Worm (Caenorhabditis elegans) whole organism, late embryonic: ENCODE measurements around the gene T05A7.7.

ENCODE experiments used
- elt-4 ChIP-seq: sonication (generic microtip); optimal IDR thresholded peaks from 2 replicates; lab custom pipeline; 2016; ENCODE audit warnings: missing genetic modification characterization, missing compliant biosample characterization
- fkh-6 ChIP-seq: sonication (generic microtip); optimal IDR thresholded peaks from 2 replicates; lab custom pipeline; 2016; ENCODE audit warnings: missing genetic modification characterization, missing compliant biosample characterization
- pqm-1 ChIP-seq: sonication (generic microtip); optimal IDR thresholded peaks from 2 replicates; lab custom pipeline; 2016; ENCODE audit warnings: missing genetic modification characterization, missing compliant biosample characterization

- no peak for TF ChIP-seq elt-4 (tag; lab: Kevin White, UChicago)
- TF ChIP-seq pqm-1 (tag; lab: Kevin White, UChicago): no peak
- no peak for TF ChIP-seq fkh-6 (tag; lab: Kevin White, UChicago)
Observed at ce11 chrII:4706359-4706871, 25.1 kb upstream of the T05A7.7 start, which contains the start of the genes F10G7.9 and tsn-1.
